Fruit fly (Drosophila melanogaster) whole organism, wandering third instar larva: ENCODE results near the gene CG15317.
A peak's percentile ranks its signal among the peaks of the same experiment; 100 is the strongest.

Source experiments
- Abd-B ChIP-seq: fragments of >200 bp; optimal IDR thresholded peaks from 2 replicates; lab custom pipeline; 2017; ENCODE audit warnings: missing biosample characterization, missing genetic modification characterization
- CG32264 ChIP-seq: fragments of 200-800 bp; sonication (Bioruptor generic); optimal IDR thresholded peaks from 2 replicates; lab custom pipeline; 2016; ENCODE audit warnings: missing biosample characterization, missing genetic modification characterization
- CG9705 ChIP-seq: fragments of 200-800 bp; sonication (Bioruptor generic); optimal IDR thresholded peaks from 2 replicates; lab custom pipeline; 2018; ENCODE audit warnings: missing biosample characterization, mild to moderate bottlenecking, missing genetic modification characterization
- CrebA ChIP-seq: fragments of 200-800 bp; sonication (Bioruptor generic); optimal IDR thresholded peaks from 2 replicates; lab custom pipeline; 2016; ENCODE audit warnings: missing biosample characterization, mild to moderate bottlenecking, missing genetic modification characterization, borderline replicate concordance
- Dfd ChIP-seq: fragments of >200 bp; optimal IDR thresholded peaks from 2 replicates; lab custom pipeline; 2017; ENCODE audit warnings: missing biosample characterization, missing genetic modification characterization
- Dif ChIP-seq: fragments of 200-275, 200-300 bp; sonication (Bioruptor generic); optimal IDR thresholded peaks from 2 replicates; lab custom pipeline; 2018; ENCODE audit warnings: missing biosample characterization, missing genetic modification characterization; ENCODE audit not compliant: partially characterized antibody
- GATAd ChIP-seq: sonication (Bioruptor generic); optimal IDR thresholded peaks from 2 replicates; lab custom pipeline; 2016; ENCODE audit warnings: missing biosample characterization, missing genetic modification characterization
- HLH106 ChIP-seq: fragments of 200-800 bp; optimal IDR thresholded peaks from 3 replicates; lab custom pipeline; 2019; ENCODE audit warnings: missing biosample characterization, mild to moderate bottlenecking, missing genetic modification characterization, moderate library complexity
- Hnf4 ChIP-seq: fragments of 200-800 bp; sonication (Bioruptor generic); optimal IDR thresholded peaks from 2 replicates; lab custom pipeline; 2016; ENCODE audit warnings: missing biosample characterization, mild to moderate bottlenecking, missing genetic modification characterization
- Hr78 ChIP-seq: fragments of >200 bp; optimal IDR thresholded peaks from 2 replicates; lab custom pipeline; 2017; ENCODE audit warnings: missing biosample characterization, missing genetic modification characterization
- Hr83 ChIP-seq: fragments of 200-300 bp; sonication (Bioruptor generic); optimal IDR thresholded peaks from 2 replicates; lab custom pipeline; 2016; ENCODE audit warnings: missing biosample characterization, mild to moderate bottlenecking, missing genetic modification characterization, moderate library complexity; ENCODE audit not compliant: poor library complexity, severe bottlenecking
- Jra ChIP-seq: sonication (Bioruptor generic); optimal IDR thresholded peaks from 2 replicates; lab custom pipeline; 2016; ENCODE audit warnings: missing biosample characterization, missing genetic modification characterization
- Mio ChIP-seq: sonication (Bioruptor generic); optimal IDR thresholded peaks from 2 replicates; lab custom pipeline; 2016; ENCODE audit warnings: missing biosample characterization, missing genetic modification characterization
- Myc ChIP-seq: fragments of >200 bp; optimal IDR thresholded peaks from 2 replicates; lab custom pipeline; 2017
- N ChIP-seq: fragments of >200 bp; optimal IDR thresholded peaks from 2 replicates; lab custom pipeline; 2018; ENCODE audit warnings: missing biosample characterization, missing external identifiers, missing genetic modification characterization
- OdsH ChIP-seq: fragments of 200-800 bp; sonication (Bioruptor generic); optimal IDR thresholded peaks from 2 replicates; lab custom pipeline; 2016; ENCODE audit warnings: missing biosample characterization, mild to moderate bottlenecking, missing genetic modification characterization
- Rel ChIP-seq, 2 experiments: fragments of 200-800 bp; sonication (Bioruptor generic) in 1 of 2; optimal IDR thresholded peaks; 2 replicates in 1 of 2; 3 replicates in 1 of 2; lab custom pipeline; 2016 to 2019; ENCODE audit warnings: mild to moderate bottlenecking in 2 of 2, missing biosample characterization in 2 of 2, missing genetic modification characterization in 2 of 2, moderate library complexity in 1 of 2
- Sp1 ChIP-seq: fragments of 200-800 bp; sonication (Bioruptor generic); optimal IDR thresholded peaks from 3 replicates; lab custom pipeline; 2019; ENCODE audit warnings: missing biosample characterization, mild to moderate bottlenecking, missing genetic modification characterization, moderate library complexity
- Vsx2 ChIP-seq: fragments of 200-300, 225-300 bp; sonication (Bioruptor generic); optimal IDR thresholded peaks from 2 replicates; lab custom pipeline; 2018; ENCODE audit warnings: missing biosample characterization, missing genetic modification characterization; ENCODE audit not compliant: partially characterized antibody
- br ChIP-seq: fragments of 200-800 bp; sonication (Bioruptor generic); optimal IDR thresholded peaks from 2 replicates; lab custom pipeline; 2016; ENCODE audit warnings: missing biosample characterization, missing genetic modification characterization
- brk ChIP-seq: fragments of 200-800 bp; sonication (Bioruptor generic); optimal IDR thresholded peaks from 2 replicates; lab custom pipeline; 2016; ENCODE audit warnings: missing biosample characterization, mild to moderate bottlenecking, missing genetic modification characterization
- dl ChIP-seq, 2 experiments: fragments of 175-275, 200-275 bp in 1 of 2; fragments of 200-275 bp in 1 of 2; sonication (Bioruptor generic); optimal IDR thresholded peaks; lab custom pipeline; 2018; ENCODE audit warnings: mild to moderate bottlenecking in 2 of 2, missing biosample characterization in 2 of 2, missing genetic modification characterization in 2 of 2, moderate library complexity in 2 of 2; ENCODE audit not compliant: partially characterized antibody in 2 of 2, insufficient read depth in 1 of 2
- dmrt93B ChIP-seq: fragments of 200-800 bp; sonication (Bioruptor generic); optimal IDR thresholded peaks from 2 replicates; lab custom pipeline; 2018; ENCODE audit warnings: missing biosample characterization, mild to moderate bottlenecking, missing genetic modification characterization
- dsf ChIP-seq: sonication (Bioruptor generic); optimal IDR thresholded peaks from 2 replicates; lab custom pipeline; 2016; ENCODE audit warnings: missing biosample characterization, missing genetic modification characterization, borderline replicate concordance
- ey ChIP-seq: fragments of 200-800 bp; sonication (Bioruptor generic); optimal IDR thresholded peaks from 2 replicates; lab custom pipeline; 2016; ENCODE audit warnings: missing biosample characterization, missing genetic modification characterization
- foxo ChIP-seq, 2 experiments: fragments of 200-800 bp; sonication (Bioruptor generic); optimal IDR thresholded peaks; 2 replicates in 1 of 2; 3 replicates in 1 of 2; lab custom pipeline; 2016 to 2017; ENCODE audit warnings: missing biosample characterization in 2 of 2, missing genetic modification characterization in 2 of 2
- fru ChIP-seq: fragments of 200-800 bp; sonication (Bioruptor generic); optimal IDR thresholded peaks from 3 replicates; lab custom pipeline; 2016; ENCODE audit warnings: missing biosample characterization, mild to moderate bottlenecking, missing genetic modification characterization
- h ChIP-seq: fragments of 200-800 bp; sonication (Bioruptor generic); optimal IDR thresholded peaks from 3 replicates; lab custom pipeline; 2016; ENCODE audit warnings: missing biosample characterization, mild to moderate bottlenecking, missing genetic modification characterization
- jim ChIP-seq: fragments of 175-275, 200-325 bp; sonication (Bioruptor generic); optimal IDR thresholded peaks from 2 replicates; lab custom pipeline; 2016; ENCODE audit warnings: missing biosample characterization, mild to moderate bottlenecking, missing genetic modification characterization
- lola ChIP-seq: fragments of >200 bp; optimal IDR thresholded peaks from 2 replicates; lab custom pipeline; 2017; ENCODE audit warnings: missing biosample characterization, missing genetic modification characterization
- pan ChIP-seq: fragments of >200 bp; optimal IDR thresholded peaks from 2 replicates; lab custom pipeline; 2017
- psq ChIP-seq: fragments of 200-800 bp; sonication (Bioruptor generic); optimal IDR thresholded peaks from 3 replicates; lab custom pipeline; 2017; ENCODE audit warnings: missing biosample characterization, mild to moderate bottlenecking, missing genetic modification characterization, moderate library complexity
- rgr ChIP-seq: fragments of 200-800 bp; sonication (Bioruptor generic); optimal IDR thresholded peaks from 3 replicates; lab custom pipeline; 2016; ENCODE audit warnings: missing biosample characterization, mild to moderate bottlenecking, missing genetic modification characterization
- sage ChIP-seq: fragments of 200-800 bp; sonication (Bioruptor generic); optimal IDR thresholded peaks from 2 replicates; lab custom pipeline; 2016; ENCODE audit warnings: missing biosample characterization, mild to moderate bottlenecking, missing genetic modification characterization
- sv ChIP-seq: fragments of 200-800 bp; sonication (Bioruptor generic); optimal IDR thresholded peaks from 3 replicates; lab custom pipeline; 2016; ENCODE audit warnings: missing biosample characterization, missing genetic modification characterization
- tai ChIP-seq: sonication (Bioruptor generic); optimal IDR thresholded peaks from 2 replicates; lab custom pipeline; 2016; ENCODE audit warnings: missing biosample characterization, missing genetic modification characterization
- usp ChIP-seq: fragments of >200 bp; optimal IDR thresholded peaks from 2 replicates; lab custom pipeline; 2017; ENCODE audit warnings: missing biosample characterization, missing genetic modification characterization
- woc ChIP-seq: sonication (Bioruptor generic); optimal IDR thresholded peaks from 2 replicates; lab custom pipeline; 2016; ENCODE audit warnings: missing biosample characterization, mild to moderate bottlenecking, missing genetic modification characterization

CG15317 gene

dm6 chrX:9556397-9556796 lies at the start of gene CG15317:
Gene CG15317 (minus strand): TSS chrX:9556544.
- TF ChIP-seq Mio (GFP tag; lab: Kevin White, UChicago), result no peak
- peak; percentile 19 for TF ChIP-seq Hr83 (GFP tag; lab: Kevin White, UChicago)

DNA sequence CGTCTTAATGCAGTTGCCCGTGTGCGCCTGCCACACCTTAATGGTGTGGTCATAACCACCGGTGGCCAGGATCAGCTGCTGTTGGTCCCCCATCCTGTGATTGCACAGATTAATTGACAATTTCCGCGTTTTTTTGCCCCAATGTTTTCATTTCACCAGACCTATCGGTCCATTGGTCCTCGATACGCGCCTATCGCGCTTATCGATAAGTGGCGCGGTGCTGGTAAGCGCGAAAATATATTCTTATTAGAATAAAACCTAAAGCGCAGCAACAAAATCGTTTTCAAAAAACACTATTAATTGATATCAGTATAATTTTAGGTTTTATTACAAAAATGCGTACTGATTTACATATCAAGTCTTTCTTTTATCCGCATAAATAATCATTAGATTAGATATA lies 49.4 kb upstream of the CG15317 start, which contains the start of gene Lst8:
Lst8 (minus strand) TSS at position 187 of the 400 bp plus-strand sequence.
- no peak for TF ChIP-seq Dfd (GFP tag; lab: Kevin White, UChicago)
- TF ChIP-seq rgr (GFP tag; lab: Kevin White, UChicago), result peak; percentile 3
- TF ChIP-seq h (GFP tag; lab: Kevin White, UChicago), result peak; percentile 10

DNA sequence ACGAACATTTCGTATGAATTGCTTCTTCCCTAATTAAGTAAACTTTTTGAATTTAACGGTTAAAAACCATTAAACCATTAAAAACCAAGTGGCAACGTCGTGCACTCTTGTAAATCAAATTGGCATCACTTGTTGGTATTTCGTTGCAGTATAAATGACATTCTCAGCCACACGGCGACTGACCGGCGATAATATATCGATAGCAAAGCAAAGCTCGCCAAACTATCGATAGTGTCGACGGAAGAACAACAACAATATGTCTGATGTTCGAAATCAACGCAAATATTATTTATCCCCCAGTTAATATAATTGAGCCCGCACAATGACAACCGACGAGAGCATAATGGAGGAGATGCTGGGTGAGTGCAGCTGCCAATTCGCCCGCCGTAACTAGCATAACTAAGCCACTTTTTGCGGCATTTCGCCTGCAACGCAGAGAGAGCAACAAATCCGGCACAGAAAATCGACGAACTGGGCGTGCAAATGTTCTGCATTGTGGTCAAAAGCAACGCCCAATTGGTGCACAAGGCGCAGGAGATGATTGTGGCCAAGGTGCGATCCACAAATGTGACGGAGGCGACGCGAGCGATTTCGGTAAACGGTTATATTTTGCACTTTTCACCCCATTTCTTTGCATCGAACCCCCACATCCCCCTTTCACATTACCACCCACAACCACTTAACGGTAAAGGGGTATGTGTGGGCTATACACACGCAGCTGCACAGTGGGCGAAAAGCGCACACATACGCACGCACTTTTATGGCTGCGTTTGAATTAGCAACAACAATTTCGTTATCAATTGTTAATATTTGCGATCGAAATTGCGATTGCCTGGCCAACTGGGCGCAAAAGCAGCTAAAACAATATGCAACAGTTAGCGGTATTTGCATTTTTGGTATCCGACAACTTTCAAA lies 44.7 kb upstream of the CG15317 start, which contains the start of gene Gga:
Gga (plus strand) TSS at position 213 of the 915 bp plus-strand sequence.
- peak; percentile 10 for TF ChIP-seq h (GFP tag; lab: Kevin White, UChicago)
- peak; percentile 8 for TF ChIP-seq Sp1 (GFP tag; lab: Kevin White, UChicago)
- no peak for TF ChIP-seq sv (GFP tag; lab: Kevin White, UChicago)
- no peak for TF ChIP-seq pan
- no peak for TF ChIP-seq Rel (GFP tag; optimal IDR thresholded peaks at IDR 0.05; lab: Kevin White, UChicago)
- peak; percentile 22 for TF ChIP-seq Rel (tag; optimal IDR thresholded peaks at IDR 0.05; lab: Kevin White, UChicago)

DNA sequence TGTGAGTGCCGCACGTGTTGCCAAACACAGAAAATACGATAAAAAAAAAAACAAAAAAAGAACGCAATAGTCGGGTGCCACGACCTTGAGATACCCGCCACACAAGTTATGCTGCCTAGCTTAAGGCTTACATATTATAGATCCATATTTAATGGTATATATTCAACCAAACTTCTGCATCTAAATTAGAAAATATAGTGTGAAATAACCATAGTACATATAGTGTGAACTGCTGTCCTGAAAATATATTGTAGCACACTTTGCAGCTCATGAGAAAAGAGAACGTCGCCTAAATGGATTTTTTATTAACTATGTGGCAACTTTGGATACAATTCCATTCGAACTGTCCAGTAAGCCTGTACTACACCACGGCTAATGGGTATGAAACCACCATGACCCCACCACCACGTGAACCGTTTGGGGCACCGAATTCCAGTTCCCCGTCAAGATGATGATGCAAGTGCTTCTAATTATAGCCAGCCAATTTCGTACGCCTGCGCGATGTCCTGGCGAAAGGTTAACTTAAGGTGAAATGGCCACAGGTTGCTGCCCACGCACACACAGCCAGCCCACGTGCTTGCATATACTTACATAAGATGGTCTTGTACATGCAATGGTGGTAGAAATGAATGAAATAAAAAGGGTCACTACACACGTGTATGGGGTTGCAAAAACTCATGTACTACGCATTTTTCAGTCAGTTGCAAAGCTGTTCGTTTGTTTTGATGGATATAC lies 43.9 kb upstream of the CG15317 start:
- TF ChIP-seq HLH106 (tag; lab: Kevin White, UChicago) (peak; percentile 44), Hr83 (GFP tag; lab: Kevin White, UChicago) (no peak), CrebA (GFP tag; lab: Kevin White, UChicago) (no peak), Hr78 (GFP tag; lab: Kevin White, UChicago) (no peak), rgr (GFP tag; lab: Kevin White, UChicago) (peak; percentile 60), Rel (GFP tag; optimal IDR thresholded peaks at IDR 0.05; lab: Kevin White, UChicago) (no peak), Rel (tag; optimal IDR thresholded peaks at IDR 0.05; lab: Kevin White, UChicago) (no peak), Abd-B (GFP tag; lab: Kevin White, UChicago) (no peak), GATAd (GFP tag; lab: Kevin White, UChicago) (no peak), Dif (GFP tag; lab: Kevin White, UChicago) (no peak), Jra (GFP tag; lab: Kevin White, UChicago) (peak; percentile 42), Vsx2 (GFP tag; lab: Kevin White, UChicago) (no peak), CG32264 (GFP tag; lab: Kevin White, UChicago) (no peak), Myc (lab: Kevin White, UChicago) (peak; percentile 59), OdsH (GFP tag; lab: Kevin White, UChicago) (peak; percentile 59), usp (GFP tag; lab: Kevin White, UChicago) (no peak), tai (GFP tag; lab: Kevin White, UChicago) (no peak), sage (no peak), N (no peak), Sp1 (GFP tag; lab: Kevin White, UChicago) (peak; percentile 50), dsf (GFP tag; lab: Kevin White, UChicago) (no peak), Dfd (GFP tag; lab: Kevin White, UChicago) (no peak), psq (GFP tag; lab: Kevin White, UChicago) (peak; percentile 34), Hnf4 (GFP tag; lab: Kevin White, UChicago) (no peak), brk (GFP tag; lab: Kevin White, UChicago) (no peak), br (GFP tag; lab: Kevin White, UChicago) (peak; percentile 67), lola (GFP tag; lab: Kevin White, UChicago) (no peak), CG9705 (no peak), dmrt93B (GFP tag; lab: Kevin White, UChicago) (no peak), dl (GFP tag; optimal IDR thresholded peaks at IDR 0.05; lab: Kevin White, UChicago; ENCODE audit: insufficient read depth in 1 of 2, partially characterized antibody in 2 of 2) (no peak), woc (peak; percentile 76), sv (GFP tag; lab: Kevin White, UChicago) (peak; percentile 62), fru (GFP tag; lab: Kevin White, UChicago) (peak; percentile 77), jim (GFP tag; lab: Kevin White, UChicago) (no peak), h (GFP tag; lab: Kevin White, UChicago) (peak; percentile 70), ey (peak; percentile 67), pan (no peak), Mio (GFP tag; lab: Kevin White, UChicago) (no peak), foxo (GFP tag; optimal IDR thresholded peaks at IDR 0.05; lab: Kevin White, UChicago) (peak in 1 of 2 experiments; percentile 75)
- TF ChIP-seq, all 38 proteins: peak for 14
